ENCODE assay signal across 1 fruit fly cellular context in genomic region chr3R:25033142-25033586, dm6.
A peak's percentile ranks its signal among the peaks of the same experiment; 100 is the strongest.
TF ChIP-seq lines count a peak whose summit lies in the region.

Gene Smg6 (minus strand): TSS chr3R:25033465.

TF ChIP-seq in whole organism, embryonic, 481 proteins besides CTCF, POLR2A, EP300 and RAD21 (continued from another document and continues in another):
- TF ChIP-seq corto (GFP tag; optimal IDR thresholded peaks at IDR 0.05; lab: Kevin White, UChicago) (no peak), Hr3 (GFP tag; optimal IDR thresholded peaks at IDR 0.05; lab: Kevin White, UChicago) (no peak), Usf (GFP tag; optimal IDR thresholded peaks at IDR 0.05; lab: Kevin White, UChicago) (no peak), en (GFP tag; optimal IDR thresholded peaks at IDR 0.05; lab: Kevin White, UChicago) (no peak), CG4328 (GFP tag; optimal IDR thresholded peaks at IDR 0.05; lab: Kevin White, UChicago) (no peak), CG12299 (tag; optimal IDR thresholded peaks at IDR 0.05; lab: Kevin White, UChicago) (no peak), CG10147 (GFP tag; optimal IDR thresholded peaks at IDR 0.05; lab: Kevin White, UChicago) (no peak), Gsc (GFP tag; IDR thresholded peaks at IDR 0.05; lab: Robert Waterston, UW) (no peak), amos (GFP tag; IDR thresholded peaks at IDR 0.05; lab: Robert Waterston, UW; ENCODE audit: partially characterized antibody) (peak; percentile 31; the same call in 1 of the 2 replicates), CG18011 (GFP tag; optimal IDR thresholded peaks at IDR 0.05; lab: Kevin White, UChicago) (no peak), hkb (optimal IDR thresholded peaks at IDR 0.05; lab: Kevin White, UChicago) (peak; percentile 6), hkb (GFP tag; IDR thresholded peaks at IDR 0.05; lab: Robert Waterston, UW) (no peak), CG7987 (GFP tag; optimal IDR thresholded peaks at IDR 0.05; lab: Kevin White, UChicago) (no peak), CG17829 (tag; optimal IDR thresholded peaks at IDR 0.05; lab: Kevin White, UChicago) (peak; percentile 19), trem (tag; optimal IDR thresholded peaks at IDR 0.05; lab: Kevin White, UChicago) (peak; percentile 61), CG15073 (GFP tag; optimal IDR thresholded peaks at IDR 0.05; lab: Kevin White, UChicago) (no peak), Sin3A (optimal IDR thresholded peaks at IDR 0.05; lab: Kevin White, UChicago) (peak; percentile 32), zfh1 (GFP tag; IDR thresholded peaks at IDR 0.05; lab: Robert Waterston, UW) (no peak), chm (GFP tag; IDR thresholded peaks at IDR 0.05; lab: Robert Waterston, UW) (0 out of 2 replicates have a peak, but pooled peaks have one; percentile 10), pho (GFP tag; optimal IDR thresholded peaks at IDR 0.05; lab: Kevin White, UChicago) (no peak), H15 (GFP tag; IDR thresholded peaks at IDR 0.05; lab: Robert Waterston, UW) (no peak), CG12236 (GFP tag; optimal IDR thresholded peaks at IDR 0.05; lab: Kevin White, UChicago) (no peak), CG6254 (GFP tag; optimal IDR thresholded peaks at IDR 0.05; lab: Kevin White, UChicago) (no peak), onecut (GFP tag; IDR thresholded peaks at IDR 0.05; lab: Robert Waterston, UW) (no peak), CG12659 (GFP tag; optimal IDR thresholded peaks at IDR 0.05; lab: Kevin White, UChicago) (peak; percentile 1), trh (GFP tag; optimal IDR thresholded peaks at IDR 0.05; lab: Kevin White, UChicago) (no peak), Med (GFP tag; lab: Kevin White, UChicago) (peak; percentile 70), h (optimal IDR thresholded peaks at IDR 0.05; lab: Kevin White, UChicago) (no peak), CG18262 (tag; optimal IDR thresholded peaks at IDR 0.05; lab: Kevin White, UChicago) (no peak), Tbp (GFP tag; optimal IDR thresholded peaks at IDR 0.05; lab: Kevin White, UChicago) (no peak), CG14860 (GFP tag; IDR thresholded peaks at IDR 0.05; lab: Robert Waterston, UW; ENCODE audit: partially characterized antibody) (no peak), CG7745 (tag; optimal IDR thresholded peaks at IDR 0.05; lab: Kevin White, UChicago) (no peak), CG7372 (GFP tag; IDR thresholded peaks at IDR 0.05; lab: Robert Waterston, UW) (no peak), BtbVII (GFP tag; optimal IDR thresholded peaks at IDR 0.05; lab: Kevin White, UChicago) (no peak), CG4854 (GFP tag; optimal IDR thresholded peaks at IDR 0.05; lab: Kevin White, UChicago) (no peak), CG33213 (GFP tag; optimal IDR thresholded peaks at IDR 0.05; lab: Kevin White, UChicago) (no peak), CG12942 (GFP tag; optimal IDR thresholded peaks at IDR 0.05; lab: Kevin White, UChicago) (no peak), bab2 (GFP tag; optimal IDR thresholded peaks at IDR 0.05; lab: Kevin White, UChicago) (no peak), danr (GFP tag; IDR thresholded peaks at IDR 0.05; lab: Robert Waterston, UW) (no peak), gcm2 (GFP tag; optimal IDR thresholded peaks at IDR 0.05; lab: Kevin White, UChicago) (no peak), D (optimal IDR thresholded peaks at IDR 0.05; lab: Kevin White, UChicago) (no peak), D (GFP tag; optimal IDR thresholded peaks at IDR 0.05; lab: Kevin White, UChicago) (no peak), Dfd (GFP tag; optimal IDR thresholded peaks at IDR 0.05; lab: Kevin White, UChicago) (no peak), NC2β (GFP tag; optimal IDR thresholded peaks at IDR 0.05; lab: Kevin White, UChicago) (no peak), ttk (GFP tag; IDR thresholded peaks at IDR 0.05; lab: Robert Waterston, UW) (no peak), CG15269 (tag; optimal IDR thresholded peaks at IDR 0.05; lab: Kevin White, UChicago) (no peak), yki (optimal IDR thresholded peaks at IDR 0.05; lab: Kevin White, UChicago) (no peak), sc (optimal IDR thresholded peaks at IDR 0.05; lab: Kevin White, UChicago) (no peak), sc (GFP tag; optimal IDR thresholded peaks at IDR 0.05; lab: Kevin White, UChicago) (no peak), abd-A (tag; optimal IDR thresholded peaks at IDR 0.05; lab: Kevin White, UChicago) (no peak), ash1 (GFP tag; optimal IDR thresholded peaks at IDR 0.05; lab: Kevin White, UChicago) (no peak), ind (GFP tag; optimal IDR thresholded peaks at IDR 0.05; lab: Kevin White, UChicago) (no peak), CG14965 (GFP tag; optimal IDR thresholded peaks at IDR 0.05; lab: Kevin White, UChicago; ENCODE audit: borderline replicate concordance) (no peak), tin (GFP tag; optimal IDR thresholded peaks at IDR 0.05; lab: Kevin White, UChicago) (no peak), tna (GFP tag; IDR thresholded peaks at IDR 0.05; lab: Robert Waterston, UW; ENCODE audit: partially characterized antibody) (no peak), CG6813 (GFP tag; optimal IDR thresholded peaks at IDR 0.05; lab: Kevin White, UChicago) (no peak), CG43689 (GFP tag; IDR thresholded peaks at IDR 0.05; lab: Robert Waterston, UW) (no peak), ro (GFP tag; IDR thresholded peaks at IDR 0.05; lab: Robert Waterston, UW) (no peak), sima (GFP tag; optimal IDR thresholded peaks at IDR 0.05; lab: Kevin White, UChicago) (no peak), lilli (GFP tag; optimal IDR thresholded peaks at IDR 0.05; lab: Kevin White, UChicago) (no peak), CG14667 (GFP tag; IDR thresholded peaks at IDR 0.05; lab: Robert Waterston, UW) (no peak), CG9932 (GFP tag; IDR thresholded peaks at IDR 0.05; lab: Robert Waterston, UW) (no peak), dpn (GFP tag; optimal IDR thresholded peaks at IDR 0.05; lab: Kevin White, UChicago) (no peak), CG6854 (GFP tag; optimal IDR thresholded peaks at IDR 0.05; lab: Kevin White, UChicago) (no peak), sd (tag; optimal IDR thresholded peaks at IDR 0.05; lab: Kevin White, UChicago) (no peak), gfzf (GFP tag; optimal IDR thresholded peaks at IDR 0.05; lab: Kevin White, UChicago) (peak; percentile 95), CG1024 (GFP tag; IDR thresholded peaks at IDR 0.05; lab: Robert Waterston, UW) (no peak), cg (GFP tag; optimal IDR thresholded peaks at IDR 0.05; lab: Kevin White, UChicago) (no peak), CG10654 (GFP tag; optimal IDR thresholded peaks at IDR 0.05; lab: Kevin White, UChicago) (no peak), CG1832 (GFP tag; optimal IDR thresholded peaks at IDR 0.05; lab: Kevin White, UChicago) (no peak), Six4 (GFP tag; optimal IDR thresholded peaks at IDR 0.05; lab: Kevin White, UChicago) (no peak), CG7839 (tag; optimal IDR thresholded peaks at IDR 0.05; lab: Kevin White, UChicago) (no peak), CG4404 (GFP tag; IDR thresholded peaks at IDR 0.05; lab: Robert Waterston, UW) (no peak), slou (GFP tag; optimal IDR thresholded peaks at IDR 0.05; lab: Kevin White, UChicago) (no peak), dimm (GFP tag; IDR thresholded peaks at IDR 0.05; lab: Robert Waterston, UW) (no peak), vnd (GFP tag; IDR thresholded peaks at IDR 0.05; lab: Robert Waterston, UW; ENCODE audit: partially characterized antibody) (no peak), Taf1 (GFP tag; IDR thresholded peaks at IDR 0.05; lab: Robert Waterston, UW) (no peak), lab (GFP tag; optimal IDR thresholded peaks at IDR 0.05; lab: Kevin White, UChicago) (no peak), p53 (GFP tag; optimal IDR thresholded peaks at IDR 0.05; lab: Kevin White, UChicago) (no peak), CG11723 (GFP tag; optimal IDR thresholded peaks at IDR 0.05; lab: Kevin White, UChicago) (no peak), Fer2 (tag; optimal IDR thresholded peaks at IDR 0.05; lab: Kevin White, UChicago) (no peak), phol (tag; optimal IDR thresholded peaks at IDR 0.05; lab: Kevin White, UChicago) (peak; percentile 3), CG42726 (GFP tag; IDR thresholded peaks at IDR 0.05; lab: Robert Waterston, UW; ENCODE audit: partially characterized antibody) (no peak; the same call in 1 of the 2 replicates), CG2875 (GFP tag; optimal IDR thresholded peaks at IDR 0.05; lab: Kevin White, UChicago) (no peak), Kr (GFP tag; optimal IDR thresholded peaks at IDR 0.05; lab: Kevin White, UChicago) (no peak), Hsf (GFP tag; optimal IDR thresholded peaks at IDR 0.05; lab: Kevin White, UChicago) (no peak), CG31224 (GFP tag; IDR thresholded peaks at IDR 0.05; lab: Robert Waterston, UW) (no peak), da (GFP tag; optimal IDR thresholded peaks at IDR 0.05; lab: Kevin White, UChicago) (no peak), klu (GFP tag; IDR thresholded peaks at IDR 0.05; lab: Robert Waterston, UW) (no peak), H2.0 (GFP tag; IDR thresholded peaks at IDR 0.05; lab: Robert Waterston, UW) (no peak), CG17385 (GFP tag; optimal IDR thresholded peaks at IDR 0.05; lab: Kevin White, UChicago) (no peak), CG12219 (GFP tag; optimal IDR thresholded peaks at IDR 0.05; lab: Kevin White, UChicago) (no peak), dmrt99B (tag; optimal IDR thresholded peaks at IDR 0.05; lab: Kevin White, UChicago) (no peak), CG13123 (GFP tag; optimal IDR thresholded peaks at IDR 0.05; lab: Kevin White, UChicago) (no peak), tap (tag; optimal IDR thresholded peaks at IDR 0.05; lab: Kevin White, UChicago) (no peak), Mad (GFP tag; optimal IDR thresholded peaks at IDR 0.05; lab: Kevin White, UChicago) (no peak), Poxn (GFP tag; IDR thresholded peaks at IDR 0.05; lab: Robert Waterston, UW) (no peak), pzg (GFP tag; optimal IDR thresholded peaks at IDR 0.05; lab: Kevin White, UChicago) (peak; percentile 90), wek (GFP tag; optimal IDR thresholded peaks at IDR 0.05; lab: Kevin White, UChicago) (no peak), Sox102F (GFP tag; optimal IDR thresholded peaks at IDR 0.05; lab: Kevin White, UChicago) (no peak), Nf-YC (tag; optimal IDR thresholded peaks at IDR 0.05; lab: Kevin White, UChicago) (no peak), CG2199 (GFP tag; IDR thresholded peaks at IDR 0.05; lab: Robert Waterston, UW) (0 out of 3 replicates have a peak, but pooled peaks have one; percentile 34), kay (GFP tag; optimal IDR thresholded peaks at IDR 0.05; lab: Kevin White, UChicago) (no peak), ci (GFP tag; IDR thresholded peaks at IDR 0.05; lab: Robert Waterston, UW) (0 out of 3 replicates have a peak, but pooled peaks have one; percentile 21), CG8290 (GFP tag; optimal IDR thresholded peaks at IDR 0.05; lab: Kevin White, UChicago) (no peak), CG8290 (tag; optimal IDR thresholded peaks at IDR 0.05; lab: Kevin White, UChicago) (no peak), CG5180 (GFP tag; optimal IDR thresholded peaks at IDR 0.05; lab: Kevin White, UChicago) (no peak), CG13894 (tag; optimal IDR thresholded peaks at IDR 0.05; lab: Kevin White, UChicago) (no peak), PHDP (tag; optimal IDR thresholded peaks at IDR 0.05; lab: Kevin White, UChicago) (no peak), CG4360 (GFP tag; IDR thresholded peaks at IDR 0.05; lab: Robert Waterston, UW) (peak; percentile 93), CG14050 (GFP tag; IDR thresholded peaks at IDR 0.05; lab: Robert Waterston, UW) (no peak), psq (GFP tag; optimal IDR thresholded peaks at IDR 0.05; lab: Kevin White, UChicago) (no peak), CG4820 (GFP tag; optimal IDR thresholded peaks at IDR 0.05; lab: Kevin White, UChicago) (no peak), CG13775 (GFP tag; optimal IDR thresholded peaks at IDR 0.05; lab: Kevin White, UChicago) (no peak), zfh2 (GFP tag; optimal IDR thresholded peaks at IDR 0.05; lab: Kevin White, UChicago) (no peak), ftz-f1 (GFP tag; optimal IDR thresholded peaks at IDR 0.05; lab: Kevin White, UChicago) (peak; percentile 94), CG12071 (GFP tag; optimal IDR thresholded peaks at IDR 0.05; lab: Kevin White, UChicago) (no peak), BEAF-32 (GFP tag; optimal IDR thresholded peaks at IDR 0.05; lab: Kevin White, UChicago) (peak; percentile 39), crc (GFP tag; optimal IDR thresholded peaks at IDR 0.05; lab: Kevin White, UChicago) (no peak), CG7786 (GFP tag; optimal IDR thresholded peaks at IDR 0.05; lab: Kevin White, UChicago) (no peak), Atf-2 (GFP tag; optimal IDR thresholded peaks at IDR 0.05; lab: Kevin White, UChicago) (no peak), CG11695 (GFP tag; IDR thresholded peaks at IDR 0.05; lab: Robert Waterston, UW) (no peak), ac (GFP tag; optimal IDR thresholded peaks at IDR 0.05; lab: Kevin White, UChicago) (no peak), CG31441 (GFP tag; IDR thresholded peaks at IDR 0.05; lab: Robert Waterston, UW) (no peak), chn (GFP tag; optimal IDR thresholded peaks at IDR 0.05; lab: Kevin White, UChicago) (no peak), scrt (GFP tag; optimal IDR thresholded peaks at IDR 0.05; lab: Kevin White, UChicago) (no peak), CG12391 (tag; optimal IDR thresholded peaks at IDR 0.05; lab: Kevin White, UChicago) (no peak), CrebB (tag; optimal IDR thresholded peaks at IDR 0.05; lab: Kevin White, UChicago) (no peak), Eip74EF (GFP tag; optimal IDR thresholded peaks at IDR 0.05; lab: Kevin White, UChicago) (no peak), ken (GFP tag; IDR thresholded peaks at IDR 0.05; lab: Robert Waterston, UW) (no peak), CG12104 (GFP tag; optimal IDR thresholded peaks at IDR 0.05; lab: Kevin White, UChicago) (no peak), Hand (GFP tag; optimal IDR thresholded peaks at IDR 0.05; lab: Kevin White, UChicago) (no peak), NFAT (GFP tag; IDR thresholded peaks at IDR 0.05; lab: Robert Waterston, UW) (no peak), sr (GFP tag; IDR thresholded peaks at IDR 0.05; lab: Robert Waterston, UW) (no peak), CG8478 (optimal IDR thresholded peaks at IDR 0.05; lab: Kevin White, UChicago) (no peak), crp (GFP tag; optimal IDR thresholded peaks at IDR 0.05; lab: Kevin White, UChicago) (peak in 1 of 2 experiments; percentile 18), row (GFP tag; IDR thresholded peaks at IDR 0.05; lab: Robert Waterston, UW) (no peak; the same call in 2 of the 3 replicates), insv (GFP tag; optimal IDR thresholded peaks at IDR 0.05; lab: Kevin White, UChicago) (no peak), CG32767 (GFP tag; IDR thresholded peaks at IDR 0.05; lab: Robert Waterston, UW) (no peak), CG2129 (GFP tag; IDR thresholded peaks at IDR 0.05; lab: Robert Waterston, UW; ENCODE audit: partially characterized antibody) (no peak), HHEX (GFP tag; optimal IDR thresholded peaks at IDR 0.05; lab: Kevin White, UChicago) (no peak)
